Worm (Caenorhabditis elegans): ENCODE data around the gene R05C11.4.

- no peak for TF ChIP-seq flh-1 (GFP tag; optimal IDR thresholded peaks at IDR 0.05)
- TF ChIP-seq lin-13 (tag; optimal IDR thresholded peaks at IDR 0.05): no peak
- TF ChIP-seq ceh-83 (GFP tag; optimal IDR thresholded peaks at IDR 0.05): no peak
- TF ChIP-seq ceh-39 (tag; optimal IDR thresholded peaks at IDR 0.05): no peak
- TF ChIP-seq M03D4.4 (tag; optimal IDR thresholded peaks at IDR 0.05): no peak
- no peak for TF ChIP-seq pha-4 (tag; optimal IDR thresholded peaks at IDR 0.05)
- TF ChIP-seq drap-1 (GFP tag; optimal IDR thresholded peaks at IDR 0.05): no peak
Observed at ce11 chrIV:2080340-2080739, 29.0 kb downstream of the R05C11.4 start.
